Worm (Caenorhabditis elegans): ENCODE results near the gene flp-5.

DNA sequence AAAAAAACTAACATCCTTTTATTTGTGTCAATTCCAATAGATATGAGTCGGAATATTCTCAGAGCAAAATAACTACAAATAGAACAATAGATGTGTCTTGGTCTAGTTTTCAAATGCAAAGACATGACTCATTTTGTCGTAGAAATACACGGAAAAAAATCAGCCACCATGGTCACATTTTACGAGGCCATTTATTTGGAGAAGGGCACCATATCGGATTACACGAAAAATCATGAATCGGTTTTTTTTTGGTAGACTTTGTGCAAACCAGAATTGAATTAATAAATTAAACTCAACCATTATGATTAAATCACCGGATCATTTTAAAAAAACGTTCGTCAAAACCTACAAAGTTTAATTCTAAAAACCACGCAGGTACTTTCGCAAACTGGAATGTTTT is 7.6 kb upstream of the flp-5 start, which contains the start of gene H03E18.2:
- TF ChIP-seq unc-86 (tag; optimal IDR thresholded peaks at IDR 0.05), result no peak
- no peak for TF ChIP-seq ama-1 (optimal IDR thresholded peaks at IDR 0.05)
- TF ChIP-seq elt-2 (tag; optimal IDR thresholded peaks at IDR 0.05), result no peak
- no peak for TF ChIP-seq ceh-18 (tag; optimal IDR thresholded peaks at IDR 0.05)
- no peak for TF ChIP-seq nfya-1 (tag; optimal IDR thresholded peaks at IDR 0.05)
- no peak for TF ChIP-seq odd-2 (tag; optimal IDR thresholded peaks at IDR 0.05)
- no peak for TF ChIP-seq nhr-11 (tag; optimal IDR thresholded peaks at IDR 0.05)
- TF ChIP-seq C08G9.2 (tag; optimal IDR thresholded peaks at IDR 0.05), result no peak
- no peak for TF ChIP-seq pat-9 (tag; optimal IDR thresholded peaks at IDR 0.05)
- no peak for TF ChIP-seq pha-4 (tag; optimal IDR thresholded peaks at IDR 0.05)
- TF ChIP-seq pha-2 (tag; optimal IDR thresholded peaks at IDR 0.05), result no peak
- TF ChIP-seq F13H6.1 (tag; optimal IDR thresholded peaks at IDR 0.05), result no peak
- TF ChIP-seq unc-55 (GFP tag; optimal IDR thresholded peaks at IDR 0.05), result no peak
- TF ChIP-seq ceh-2 (tag; optimal IDR thresholded peaks at IDR 0.05), result no peak
